Worm (Caenorhabditis elegans) whole organism, midembryonic: ENCODE data around the gene C10A4.6.

Source experiments
- ref-1 ChIP-seq: fragments of 200-800 bp; sonication (Bioruptor generic); conservative IDR thresholded peaks from 2 replicates; pipeline ENCODE4 v1.3.6; 2022; ENCODE audit warnings: missing genetic modification reagents, missing genetic modification characterization, missing compliant biosample characterization
- tab-1 ChIP-seq: fragments of 200-800 bp; sonication (Bioruptor generic); IDR thresholded peaks from 2 replicates; pipeline ENCODE4 v1.3.6; 2022; ENCODE audit warnings: missing genetic modification characterization, missing compliant biosample characterization
- ztf-23 ChIP-seq: fragments of 200-800 bp; sonication (Bioruptor generic); IDR thresholded peaks from 2 replicates; pipeline ENCODE4 v1.3.6; 2022; ENCODE audit warnings: missing genetic modification reagents, missing genetic modification characterization, missing compliant biosample characterization

DNA sequence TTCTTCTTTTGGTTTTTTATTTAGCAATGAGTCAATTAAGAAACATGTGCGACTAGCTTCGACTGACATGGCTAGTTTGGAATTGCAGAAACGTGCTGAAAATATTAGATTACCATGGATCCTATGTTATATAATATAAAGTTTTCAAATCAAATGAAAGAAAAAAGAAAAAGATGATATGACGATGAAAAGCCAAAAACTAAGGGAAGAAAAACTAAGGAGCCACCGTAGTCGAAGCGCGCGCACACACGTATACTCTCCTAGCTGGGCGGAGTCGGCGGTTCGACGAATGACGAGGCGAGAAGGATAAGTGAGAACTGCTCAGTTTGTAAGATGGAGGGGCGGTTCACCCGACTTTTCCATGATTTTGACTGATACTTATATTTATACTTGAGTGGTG lies 34.4 kb downstream of the C10A4.6 start, which contains the start of gene mnm-2:
- TF ChIP-seq ztf-23, result no peak
- TF ChIP-seq ref-1 (GFP tag; lab: Robert Waterston, UW), result no peak
- TF ChIP-seq tab-1, result no peak
